Worm (Caenorhabditis elegans) whole organism, midembryonic: ENCODE results near the gene B0222.15.

Experiments
- cog-1 ChIP-seq: sonication (generic microtip); optimal IDR thresholded peaks from 2 replicates; lab custom pipeline; 2016; ENCODE audit warnings: missing genetic modification characterization, missing compliant biosample characterization
- med-1 ChIP-seq: sonication (generic microtip); optimal IDR thresholded peaks from 2 replicates; lab custom pipeline; 2017; ENCODE audit warnings: missing genetic modification characterization, mild to moderate bottlenecking, missing compliant biosample characterization, antibody characterized with exemption, missing genetic modification reagents; ENCODE audit not compliant: insufficient read depth
- ztf-29 ChIP-seq: fragments of 200-800 bp; sonication (Bioruptor generic); IDR thresholded peaks from 2 replicates; pipeline ENCODE4 v1.3.6; 2022; ENCODE audit warnings: missing genetic modification reagents, missing genetic modification characterization, missing compliant biosample characterization

ce11 chrV:9162955-9163468, 6.4 kb upstream of the B0222.15 start, which contains the start of gene col-145:
- TF ChIP-seq cog-1 (tag; lab: Kevin White, UChicago), result no peak
- TF ChIP-seq med-1 (GFP tag; lab: Kevin White, UChicago), result no peak
- TF ChIP-seq ztf-29, result no peak
